Worm (Caenorhabditis elegans): Measurements from ENCODE around the gene srlf-10.

DNA sequence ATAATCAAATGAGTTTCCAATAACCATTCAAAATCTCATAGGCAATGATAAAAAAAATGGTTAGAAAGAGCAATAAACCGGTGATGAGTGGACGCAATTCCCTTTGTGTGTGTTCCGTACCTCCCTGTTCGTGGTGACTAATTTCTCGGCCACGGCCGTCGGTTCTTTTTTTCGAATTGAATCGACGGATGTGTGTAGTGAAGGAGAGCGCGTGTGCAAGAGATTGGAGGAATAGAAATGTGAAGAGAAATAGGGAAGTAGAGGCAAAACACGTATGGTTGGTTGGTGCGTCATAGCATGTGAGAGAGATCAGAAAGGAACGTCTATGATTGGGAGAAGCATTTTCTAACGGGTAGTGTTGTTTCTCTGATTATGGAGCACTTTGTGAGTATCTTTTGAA, 42.2 kb upstream of the srlf-10 start:
- 0 out of 2 replicates have a peak, but pooled peaks have one; percentile 44 for TF ChIP-seq flt-1 (GFP tag; IDR thresholded peaks at IDR 0.05)
- TF ChIP-seq ztf-23 (GFP tag; IDR thresholded peaks at IDR 0.05), result no peak
- TF ChIP-seq tab-1 (GFP tag; IDR thresholded peaks at IDR 0.05), result no peak
- no peak for TF ChIP-seq T22C8.4 (GFP tag; IDR thresholded peaks at IDR 0.05)
